Worm (Caenorhabditis elegans) whole organism, L1 larva: Measurements from ENCODE around the gene F01G10.10.

Experiments
- ceh-63 ChIP-seq: fragments of 200-800 bp; sonication (Bioruptor generic); optimal IDR thresholded peaks from 2 replicates; lab custom pipeline; 2018; ENCODE audit warnings: mild to moderate bottlenecking, missing genetic modification characterization, missing compliant biosample characterization
- ces-1 ChIP-seq: fragments of 150-350 bp; optimal IDR thresholded peaks from 2 replicates; lab custom pipeline; 2014; ENCODE audit warnings: missing biosample characterization, missing genetic modification reagents, missing genetic modification characterization
- dpl-1 ChIP-seq, 3 experiments: fragments of 150-350 bp in 2 of 3; sonication (generic microtip) in 1 of 3; optimal IDR thresholded peaks; 2 replicates each; lab custom pipeline; 2014 to 2017; ENCODE audit warnings: missing biosample characterization in 3 of 3, missing genetic modification characterization in 3 of 3, missing genetic modification reagents in 3 of 3
- efl-3 ChIP-seq: fragments of 200-800 bp; sonication (Bioruptor generic); optimal IDR thresholded peaks from 2 replicates; lab custom pipeline; 2018; ENCODE audit warnings: mild to moderate bottlenecking, missing genetic modification characterization, missing compliant biosample characterization
- egl-27 ChIP-seq, 2 experiments: fragments of 150-350 bp in 1 of 2; sonication (generic microtip); optimal IDR thresholded peaks; 3 replicates each; lab custom pipeline; 2017 to 2018; ENCODE audit warnings: missing biosample characterization in 2 of 2, missing genetic modification characterization in 2 of 2, missing genetic modification reagents in 2 of 2
- elt-2 ChIP-seq: sonication (generic microtip); optimal IDR thresholded peaks from 2 replicates; lab custom pipeline; 2016; ENCODE audit warnings: missing genetic modification characterization, mild to moderate bottlenecking, inconsistent platforms, missing compliant biosample characterization, missing genetic modification reagents
- ets-5 ChIP-seq: fragments of 200-800 bp; sonication (Bioruptor generic); IDR thresholded peaks from 2 replicates; pipeline ENCODE4 v1.3.6; 2022; ENCODE audit warnings: missing genetic modification characterization, missing compliant biosample characterization
- jun-1 ChIP-seq: fragments of 150-350 bp; optimal IDR thresholded peaks from 2 replicates; lab custom pipeline; 2014; ENCODE audit warnings: missing biosample characterization, missing genetic modification reagents, missing genetic modification characterization
- mdl-1 ChIP-seq, 2 experiments: fragments of 150-350 bp; optimal IDR thresholded peaks; 2 replicates each; lab custom pipeline; 2014 to 2017; ENCODE audit warnings: missing biosample characterization in 2 of 2, missing genetic modification characterization in 2 of 2, inconsistent platforms in 1 of 2
- mep-1 ChIP-seq: fragments of 150-350 bp; optimal IDR thresholded peaks from 2 replicates; lab custom pipeline; 2014; ENCODE audit warnings: missing biosample characterization, missing genetic modification characterization
- nhr-19 ChIP-seq: fragments of 200-800 bp; sonication (Bioruptor generic); conservative IDR thresholded peaks from 2 replicates; pipeline ENCODE4 v1.3.6; 2022; ENCODE audit warnings: missing genetic modification characterization, missing compliant biosample characterization

- no peak for TF ChIP-seq elt-2
- no peak for TF ChIP-seq ets-5 (GFP tag; lab: Robert Waterston, UW)
- TF ChIP-seq nhr-19: no peak
- TF ChIP-seq ceh-63 (GFP tag; lab: Kevin White, UChicago): no peak
- TF ChIP-seq ces-1 (GFP tag; lab: Kevin White, UChicago): no peak
- TF ChIP-seq dpl-1 (GFP tag; optimal IDR thresholded peaks at IDR 0.05; lab: Kevin White, UChicago): no peak
- no peak for TF ChIP-seq efl-3 (GFP tag; lab: Kevin White, UChicago)
- TF ChIP-seq mep-1 (tag; lab: Kevin White, UChicago): no peak
- TF ChIP-seq jun-1 (tag; lab: Kevin White, UChicago): no peak
- no peak for TF ChIP-seq mdl-1 (tag; optimal IDR thresholded peaks at IDR 0.05; lab: Kevin White, UChicago)
- no peak for TF ChIP-seq egl-27 (tag; optimal IDR thresholded peaks at IDR 0.05; lab: Kevin White, UChicago)
Observed at ce11 chrIV:10273360-10273759, 27.4 kb downstream of the F01G10.10 start.
